Fruit fly (Drosophila melanogaster): ENCODE data around the gene CG42680.

CG42680 gene

dm6 chr2L:14619602-14620001 is 31.6 kb upstream of the CG42680 start:
- TF ChIP-seq CG8359 (GFP tag; optimal IDR thresholded peaks at IDR 0.05; ENCODE audit: borderline replicate concordance) (no peak), ken (GFP tag; IDR thresholded peaks at IDR 0.05) (peak; percentile 48; the same call in 1 of the 3 replicates), dan (GFP tag; IDR thresholded peaks at IDR 0.05) (no peak), sd (tag; optimal IDR thresholded peaks at IDR 0.05) (no peak), Hsf (GFP tag; optimal IDR thresholded peaks at IDR 0.05) (peak; percentile 47), Med (GFP tag) (peak; percentile 79), CG1602 (GFP tag; optimal IDR thresholded peaks at IDR 0.05) (no peak), Ssrp (tag; optimal IDR thresholded peaks at IDR 0.05) (no peak), Lim3 (GFP tag; IDR thresholded peaks at IDR 0.05) (no peak), dysf (GFP tag; IDR thresholded peaks at IDR 0.05) (peak; percentile 67; the same call in 2 of the 3 replicates), jumu (GFP tag; optimal IDR thresholded peaks at IDR 0.05) (peak; percentile 31), CG18011 (GFP tag; optimal IDR thresholded peaks at IDR 0.05) (no peak), kni (GFP tag; optimal IDR thresholded peaks at IDR 0.05) (no peak), Neu2 (GFP tag; optimal IDR thresholded peaks at IDR 0.05; ENCODE audit: borderline replicate concordance) (no peak), Ada2b (GFP tag; IDR thresholded peaks at IDR 0.05) (peak; percentile 50; the same call in 1 of the 2 replicates), CG17802 (tag; optimal IDR thresholded peaks at IDR 0.05) (no peak), CG9797 (GFP tag; optimal IDR thresholded peaks at IDR 0.05) (no peak), vfl (GFP tag; optimal IDR thresholded peaks at IDR 0.05) (no peak), slbo (GFP tag; IDR thresholded peaks at IDR 0.05) (peak; percentile 77), CG10565 (GFP tag; optimal IDR thresholded peaks at IDR 0.05) (no peak), CG10274 (GFP tag; optimal IDR thresholded peaks at IDR 0.05) (no peak), HHEX (GFP tag; optimal IDR thresholded peaks at IDR 0.05) (peak; percentile 24), CG10462 (GFP tag; optimal IDR thresholded peaks at IDR 0.05) (no peak), pan (optimal IDR thresholded peaks at IDR 0.05) (no peak), pan (GFP tag; optimal IDR thresholded peaks at IDR 0.05 in 1 of 2, IDR thresholded peaks at IDR 0.05 in 1 of 2) (peak in 1 of 2 experiments; percentile 65), Dbx (GFP tag; IDR thresholded peaks at IDR 0.05) (no peak), Dp (GFP tag; optimal IDR thresholded peaks at IDR 0.05) (no peak), stc (GFP tag; IDR thresholded peaks at IDR 0.05) (no peak), MESR4 (GFP tag; optimal IDR thresholded peaks at IDR 0.05) (no peak), zfh2 (GFP tag; optimal IDR thresholded peaks at IDR 0.05) (peak; percentile 19), fu2 (GFP tag; optimal IDR thresholded peaks at IDR 0.05) (no peak), ewg (GFP tag; optimal IDR thresholded peaks at IDR 0.05) (no peak), unpg (GFP tag; optimal IDR thresholded peaks at IDR 0.05) (peak; percentile 31), CG33213 (GFP tag; optimal IDR thresholded peaks at IDR 0.05) (no peak), CG6813 (GFP tag; optimal IDR thresholded peaks at IDR 0.05) (no peak), CG15269 (tag; optimal IDR thresholded peaks at IDR 0.05) (peak; percentile 50), shn (GFP tag; optimal IDR thresholded peaks at IDR 0.05) (no peak), sna (GFP tag; IDR thresholded peaks at IDR 0.05; ENCODE audit: partially characterized antibody) (no peak), trh (GFP tag; optimal IDR thresholded peaks at IDR 0.05) (no peak), tio (GFP tag; optimal IDR thresholded peaks at IDR 0.05) (peak; percentile 26), gsb (GFP tag; IDR thresholded peaks at IDR 0.05) (0 out of 2 replicates have a peak, but pooled peaks have one; percentile 7), CG6765 (GFP tag; optimal IDR thresholded peaks at IDR 0.05) (no peak), CG10366 (GFP tag; IDR thresholded peaks at IDR 0.05) (peak; percentile 56), cwo (GFP tag; optimal IDR thresholded peaks at IDR 0.05) (peak; percentile 6), CG18599 (GFP tag; optimal IDR thresholded peaks at IDR 0.05) (peak; percentile 40), CG7839 (tag; optimal IDR thresholded peaks at IDR 0.05) (peak; percentile 23), CG11085 (GFP tag; IDR thresholded peaks at IDR 0.05) (no peak), CG17359 (tag; optimal IDR thresholded peaks at IDR 0.05) (peak; percentile 27), ranshi (GFP tag; IDR thresholded peaks at IDR 0.05) (peak; percentile 57; the same call in 1 of the 2 replicates), H2.0 (GFP tag; IDR thresholded peaks at IDR 0.05) (0 out of 2 replicates have a peak, but pooled peaks have one; percentile 38), CG2120 (GFP tag; optimal IDR thresholded peaks at IDR 0.05) (peak; percentile 41)
